Fruit fly (Drosophila melanogaster) whole organism, embryonic: ENCODE data around the gene ProRS-m.

ENCODE experiments used
- Aef1 ChIP-seq: fragments of 200-800 bp; sonication (Bioruptor generic); IDR thresholded peaks from 3 replicates; pipeline ENCODE4 v1.3.6; 2022; ENCODE audit warnings: missing biosample characterization, missing genetic modification characterization
- B-H1 ChIP-seq: fragments of 200-800 bp; sonication (Bioruptor generic); IDR thresholded peaks from 3 replicates; pipeline ENCODE4 v1.3.6; 2022; ENCODE audit warnings: missing biosample characterization, missing genetic modification characterization
- Bgb ChIP-seq: fragments of 200-800 bp; sonication (Bioruptor generic); IDR thresholded peaks from 2 replicates; pipeline ENCODE4 v1.3.6; 2022; ENCODE audit warnings: missing biosample characterization, missing genetic modification characterization; ENCODE audit not compliant: partially characterized antibody
- Blimp-1 ChIP-seq: fragments of 200-800 bp; sonication (Bioruptor generic); optimal IDR thresholded peaks from 3 replicates; lab custom pipeline; 2018; ENCODE audit warnings: missing biosample characterization, missing genetic modification characterization, mild to moderate bottlenecking, moderate library complexity, missing genetic modification reagents
- BtbVII ChIP-seq: fragments of 200-800 bp; sonication (Bioruptor generic); optimal IDR thresholded peaks from 3 replicates; lab custom pipeline; 2017; ENCODE audit warnings: missing biosample characterization, mild to moderate bottlenecking, missing genetic modification characterization
- CG10209 ChIP-seq: fragments of 200-800 bp; sonication (Bioruptor generic); optimal IDR thresholded peaks from 3 replicates; lab custom pipeline; 2017; ENCODE audit warnings: missing biosample characterization, mild to moderate bottlenecking, missing genetic modification characterization, missing genetic modification reagents
- CG10366 ChIP-seq: fragments of 200-800 bp; sonication (Bioruptor generic); IDR thresholded peaks from 2 replicates; pipeline ENCODE4 v1.3.6; 2022; ENCODE audit warnings: missing biosample characterization, missing genetic modification characterization
- CG11093 ChIP-seq: fragments of 200-800 bp; sonication (Bioruptor generic); IDR thresholded peaks from 3 replicates; pipeline ENCODE4 v1.3.6; 2022; ENCODE audit warnings: missing biosample characterization, missing genetic modification characterization
- CG12104 ChIP-seq: fragments of 200-800 bp; sonication (Bioruptor generic); optimal IDR thresholded peaks from 3 replicates; lab custom pipeline; 2016; ENCODE audit warnings: missing biosample characterization, missing genetic modification characterization
- CG15269 ChIP-seq: fragments of 200-800 bp; sonication (Bioruptor generic); optimal IDR thresholded peaks from 2 replicates; lab custom pipeline; 2018; ENCODE audit warnings: missing biosample characterization, mild to moderate bottlenecking, missing genetic modification characterization, moderate library complexity
- CG15696 ChIP-seq: fragments of 200-800 bp; sonication (Bioruptor generic); optimal IDR thresholded peaks from 2 replicates; lab custom pipeline; 2019; ENCODE audit warnings: missing biosample characterization, mild to moderate bottlenecking, missing genetic modification characterization, moderate library complexity
- CG17328 ChIP-seq: fragments of 200-800 bp; sonication (Bioruptor generic); IDR thresholded peaks from 2 replicates; pipeline ENCODE4 v1.3.6; 2022; ENCODE audit warnings: missing biosample characterization, missing genetic modification characterization
- CG17359 ChIP-seq: fragments of 200-800 bp; sonication (Bioruptor generic); optimal IDR thresholded peaks from 3 replicates; lab custom pipeline; 2018; ENCODE audit warnings: missing biosample characterization, mild to moderate bottlenecking, missing genetic modification characterization, moderate library complexity
- CG17829 ChIP-seq: fragments of 200-800 bp; optimal IDR thresholded peaks from 2 replicates; lab custom pipeline; 2019; ENCODE audit warnings: missing biosample characterization, mild to moderate bottlenecking, missing genetic modification characterization, moderate library complexity
- CG18262 ChIP-seq: fragments of 200-800 bp; optimal IDR thresholded peaks from 3 replicates; lab custom pipeline; 2019; ENCODE audit warnings: missing biosample characterization, mild to moderate bottlenecking, missing genetic modification characterization, moderate library complexity
- CG18599 ChIP-seq: fragments of 200-800 bp; sonication (Bioruptor generic); optimal IDR thresholded peaks from 3 replicates; lab custom pipeline; 2017; ENCODE audit warnings: missing biosample characterization, missing genetic modification characterization, mild to moderate bottlenecking, moderate library complexity, missing genetic modification reagents
- CG30403 ChIP-seq: fragments of 200-800 bp; sonication (Bioruptor generic); optimal IDR thresholded peaks from 3 replicates; lab custom pipeline; 2016; ENCODE audit warnings: missing biosample characterization, missing genetic modification characterization
- CG34376 ChIP-seq: fragments of 200-800 bp; sonication (Bioruptor generic); optimal IDR thresholded peaks from 2 replicates; lab custom pipeline; 2018; ENCODE audit warnings: missing biosample characterization, mild to moderate bottlenecking, missing genetic modification characterization
- CG34422 ChIP-seq: fragments of 200-800 bp; sonication (Bioruptor generic); IDR thresholded peaks from 3 replicates; pipeline ENCODE4 v1.3.6; 2022; ENCODE audit warnings: missing biosample characterization, missing genetic modification characterization
- CG3995 ChIP-seq: fragments of 200-800 bp; sonication (Bioruptor generic); optimal IDR thresholded peaks from 3 replicates; lab custom pipeline; 2016; ENCODE audit warnings: missing biosample characterization, missing genetic modification characterization
- CG6813 ChIP-seq: fragments of 200-800 bp; sonication (Bioruptor generic); optimal IDR thresholded peaks from 2 replicates; lab custom pipeline; 2017; ENCODE audit warnings: missing biosample characterization, missing genetic modification characterization, mild to moderate bottlenecking, moderate library complexity, missing genetic modification reagents
- CG7745 ChIP-seq: fragments of 200-800 bp; sonication (Bioruptor generic); optimal IDR thresholded peaks from 2 replicates; lab custom pipeline; 2018; ENCODE audit warnings: missing biosample characterization, mild to moderate bottlenecking, missing genetic modification characterization, moderate library complexity
- Deaf1 ChIP-seq: fragments of 200-800 bp; optimal IDR thresholded peaks from 3 replicates; lab custom pipeline; 2019; ENCODE audit warnings: missing biosample characterization, mild to moderate bottlenecking, missing genetic modification characterization, moderate library complexity
- Drgx ChIP-seq: fragments of 200-800 bp; sonication (Bioruptor generic); IDR thresholded peaks from 2 replicates; pipeline ENCODE4 v1.3.6; 2022; ENCODE audit warnings: missing biosample characterization, missing genetic modification characterization
- E2f2 ChIP-seq: fragments of 200-800 bp; sonication (Bioruptor generic); IDR thresholded peaks from 2 replicates; pipeline ENCODE4 v1.3.6; 2022; ENCODE audit warnings: missing biosample characterization, missing genetic modification characterization
- Ets65A ChIP-seq: fragments of 200-800 bp; sonication (Bioruptor generic); peaks from one replicate; lab custom pipeline; 2016; ENCODE audit warnings: missing biosample characterization, missing genetic modification characterization
- HmgZ ChIP-seq: fragments of 200-800 bp; sonication (Bioruptor generic); optimal IDR thresholded peaks from 2 replicates; lab custom pipeline; 2018; ENCODE audit warnings: missing biosample characterization, mild to moderate bottlenecking, missing genetic modification characterization
- Med ChIP-seq: fragments of 200-800 bp; sonication (Bioruptor generic); peaks from one replicate; lab custom pipeline; 2016; ENCODE audit warnings: missing biosample characterization, missing genetic modification characterization, mild to moderate bottlenecking, inconsistent platforms, moderate library complexity
- Myb ChIP-seq: fragments of 200-800 bp; sonication (Bioruptor generic); optimal IDR thresholded peaks from 2 replicates; lab custom pipeline; 2016; ENCODE audit warnings: missing biosample characterization, missing genetic modification characterization
- bowl ChIP-seq: fragments of 200-800 bp; sonication (Bioruptor generic); IDR thresholded peaks from 2 replicates; pipeline ENCODE4 v1.3.6; 2022; ENCODE audit warnings: missing biosample characterization, missing genetic modification characterization
- crol ChIP-seq: fragments of 200-800 bp; sonication (Bioruptor generic); IDR thresholded peaks from 2 replicates; pipeline ENCODE4 v1.3.6; 2022; ENCODE audit warnings: missing biosample characterization, missing genetic modification characterization
- cwo ChIP-seq: fragments of 200-800 bp; sonication (Bioruptor generic); optimal IDR thresholded peaks from 3 replicates; lab custom pipeline; 2017; ENCODE audit warnings: missing biosample characterization, missing genetic modification characterization, mild to moderate bottlenecking, moderate library complexity, missing genetic modification reagents
- emc ChIP-seq: fragments of 200-800 bp; sonication (Bioruptor generic); optimal IDR thresholded peaks from 2 replicates; lab custom pipeline; 2016; ENCODE audit warnings: missing biosample characterization, missing genetic modification characterization
- fd96Cb ChIP-seq: fragments of 200-800 bp; sonication (Bioruptor generic); optimal IDR thresholded peaks from 2 replicates; lab custom pipeline; 2018; ENCODE audit warnings: missing biosample characterization, mild to moderate bottlenecking, missing genetic modification characterization, moderate library complexity
- grau ChIP-seq: fragments of 200-800 bp; optimal IDR thresholded peaks from 3 replicates; lab custom pipeline; 2019; ENCODE audit warnings: missing biosample characterization, mild to moderate bottlenecking, missing genetic modification characterization, moderate library complexity
- hkb ChIP-seq, 2 experiments: fragments of 200-800 bp in 1 of 2; fragments of >200 bp in 1 of 2; sonication (Bioruptor generic) in 1 of 2; IDR thresholded peaks in 1 of 2; optimal IDR thresholded peaks in 1 of 2; 2 replicates each; pipeline versions ENCODE4 v1.3.6 to Lab custom; 2017 to 2022; ENCODE audit warnings: missing biosample characterization in 1 of 2, missing genetic modification characterization in 1 of 2
- hth ChIP-seq: fragments of >200 bp; optimal IDR thresholded peaks from 2 replicates; lab custom pipeline; 2017; ENCODE audit warnings: inconsistent platforms
- klu ChIP-seq: fragments of 200-800 bp; sonication (Bioruptor generic); IDR thresholded peaks from 2 replicates; pipeline ENCODE4 v1.3.6; 2022; ENCODE audit warnings: missing biosample characterization, missing genetic modification characterization
- nmo ChIP-seq: fragments of 200-800 bp; sonication (Bioruptor generic); optimal IDR thresholded peaks from 2 replicates; lab custom pipeline; 2018; ENCODE audit warnings: missing biosample characterization, mild to moderate bottlenecking, missing genetic modification characterization, moderate library complexity
- pb ChIP-seq: fragments of 200-800 bp; sonication (Bioruptor generic); optimal IDR thresholded peaks from 3 replicates; lab custom pipeline; 2016; ENCODE audit warnings: missing biosample characterization, missing genetic modification characterization
- pros ChIP-seq: fragments of 200-800 bp; sonication (Bioruptor generic); optimal IDR thresholded peaks from 3 replicates; lab custom pipeline; 2019; ENCODE audit warnings: missing biosample characterization, mild to moderate bottlenecking, missing genetic modification characterization, moderate library complexity
- row ChIP-seq: fragments of 200-800 bp; sonication (Bioruptor generic); IDR thresholded peaks from 3 replicates; pipeline ENCODE4 v1.3.6; 2022; ENCODE audit warnings: missing biosample characterization, missing genetic modification characterization
- sens ChIP-seq: fragments of 200-800 bp; sonication (Bioruptor generic); peaks from one replicate; lab custom pipeline; 2016; ENCODE audit warnings: missing biosample characterization, missing genetic modification characterization
- ssp ChIP-seq: fragments of 200-800 bp; sonication (Bioruptor generic); IDR thresholded peaks from 2 replicates; pipeline ENCODE4 v1.3.6; 2022; ENCODE audit warnings: missing biosample characterization, missing genetic modification characterization
- stc ChIP-seq: fragments of 200-800 bp; sonication (Bioruptor generic); IDR thresholded peaks from 2 replicates; pipeline ENCODE4 v1.3.6; 2022; ENCODE audit warnings: missing biosample characterization, missing genetic modification characterization
- wdn ChIP-seq: fragments of 200-800 bp; sonication (Bioruptor generic); IDR thresholded peaks from 2 replicates; pipeline ENCODE4 v1.3.6; 2022; ENCODE audit warnings: missing biosample characterization, missing genetic modification characterization
- zen2 ChIP-seq: fragments of 200-800 bp; sonication (Bioruptor generic); IDR thresholded peaks from 3 replicates; pipeline ENCODE4 v1.3.6; 2022; ENCODE audit warnings: missing biosample characterization, missing genetic modification characterization; ENCODE audit not compliant: partially characterized antibody
- zf30C ChIP-seq: fragments of 200-800 bp; sonication (Bioruptor generic); optimal IDR thresholded peaks from 3 replicates; lab custom pipeline; 2018; ENCODE audit warnings: missing biosample characterization, mild to moderate bottlenecking, missing genetic modification characterization

The ProRS-m gene

DNA sequence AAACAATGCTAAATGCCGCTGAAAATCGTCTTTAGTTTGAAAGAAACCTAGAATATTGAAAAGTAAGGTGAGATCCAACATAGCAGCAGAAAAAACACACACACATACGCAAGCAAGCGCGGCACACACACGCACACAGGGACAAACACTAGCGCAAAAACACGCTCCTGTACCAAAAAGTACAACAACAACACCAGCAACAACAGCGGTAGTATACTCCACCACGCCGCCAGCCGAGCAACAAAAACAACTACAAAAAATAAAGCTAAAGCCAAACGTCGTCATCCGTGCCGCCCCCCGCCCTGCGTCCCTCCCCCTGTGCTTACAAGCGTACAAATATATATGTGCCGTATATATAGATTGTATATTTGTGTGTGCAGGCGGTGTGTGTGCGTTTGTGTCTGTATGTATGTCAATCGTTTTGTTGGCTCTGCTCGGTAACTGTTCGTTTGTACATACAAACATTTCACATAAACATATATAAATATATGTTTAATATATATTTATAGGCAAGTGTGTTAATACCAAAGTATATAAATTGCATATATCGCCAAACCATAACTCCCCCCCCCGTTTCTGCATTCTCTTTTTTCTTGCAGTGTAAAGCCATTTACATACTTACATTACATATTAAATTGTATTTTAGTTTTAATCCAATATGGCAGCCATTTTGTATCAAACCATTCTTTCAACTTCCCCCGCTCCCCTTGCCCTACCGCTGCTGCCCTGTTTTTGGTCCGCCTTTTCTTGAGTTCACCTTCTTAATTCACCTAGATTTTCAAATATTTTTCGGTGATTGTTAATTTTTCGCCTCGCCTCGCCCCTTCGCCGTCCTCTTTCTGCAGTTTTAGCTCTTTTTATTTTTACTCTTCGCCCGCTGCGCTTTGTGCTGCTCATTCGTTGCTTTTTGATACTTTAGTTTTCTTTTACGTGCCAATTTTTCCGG, 15.4 kb downstream of the ProRS-m start (continued):
- TF ChIP-seq CG34422 (GFP tag; lab: Robert Waterston, UW) = peak; percentile 52; the same call in 1 of the 3 replicates
- TF ChIP-seq CG10209 (GFP tag; lab: Kevin White, UChicago) = peak; percentile 4
- TF ChIP-seq HmgZ (tag; lab: Kevin White, UChicago) = peak; percentile 14
- TF ChIP-seq Blimp-1 (GFP tag; lab: Kevin White, UChicago) = no peak
- peak; percentile 45 for TF ChIP-seq sens (GFP tag; lab: Kevin White, UChicago)
- no peak for TF ChIP-seq wdn (GFP tag; lab: Robert Waterston, UW)
- TF ChIP-seq CG30403 (GFP tag; lab: Kevin White, UChicago) = no peak
- TF ChIP-seq CG11093 = no peak
- no peak for TF ChIP-seq CG12104
- TF ChIP-seq grau (tag; lab: Kevin White, UChicago) = no peak
- TF ChIP-seq Drgx = peak; percentile 77
- TF ChIP-seq CG18599 (GFP tag; lab: Kevin White, UChicago) = peak; percentile 35
- TF ChIP-seq CG17829 = peak; percentile 12
- no peak for TF ChIP-seq CG17328
- peak; percentile 23; the same call in 1 of the 3 replicates for TF ChIP-seq row (GFP tag; lab: Robert Waterston, UW)
- TF ChIP-seq fd96Cb (tag; lab: Kevin White, UChicago) = peak; percentile 9
- TF ChIP-seq CG6813 (GFP tag; lab: Kevin White, UChicago) = no peak
- no peak for TF ChIP-seq CG18262 (tag; lab: Kevin White, UChicago)
- peak; percentile 51; the same call in 2 of the 3 replicates for TF ChIP-seq Aef1
- no peak for TF ChIP-seq bowl (GFP tag; lab: Robert Waterston, UW)
- no peak for TF ChIP-seq hth (lab: Kevin White, UChicago)
- TF ChIP-seq pb = no peak
- 0 out of 3 replicates have a peak, but pooled peaks have one; percentile 22 for TF ChIP-seq zen2
- TF ChIP-seq Bgb (GFP tag; lab: Robert Waterston, UW) = 0 out of 2 replicates have a peak, but pooled peaks have one; percentile 21
- no peak for TF ChIP-seq E2f2 (GFP tag; lab: Robert Waterston, UW)
- TF ChIP-seq CG7745 = no peak
- TF ChIP-seq Myb (GFP tag; lab: Kevin White, UChicago) = no peak
- no peak for TF ChIP-seq CG34376 (GFP tag; lab: Kevin White, UChicago)
- TF ChIP-seq crol (GFP tag; lab: Robert Waterston, UW) = peak; percentile 87
- TF ChIP-seq CG15696 (tag; lab: Kevin White, UChicago) = no peak
- TF ChIP-seq emc (GFP tag; lab: Kevin White, UChicago) = no peak
- TF ChIP-seq Med = peak; percentile 31
- TF ChIP-seq BtbVII (GFP tag; lab: Kevin White, UChicago) = peak; percentile 16
- TF ChIP-seq cwo (GFP tag; lab: Kevin White, UChicago) = peak; percentile 9
- TF ChIP-seq CG17359 = peak; percentile 19
- TF ChIP-seq pros (GFP tag; lab: Kevin White, UChicago) = no peak
- no peak for TF ChIP-seq CG10366 (GFP tag; lab: Robert Waterston, UW)
- no peak for TF ChIP-seq ssp (GFP tag; lab: Robert Waterston, UW)
- peak; percentile 26 for TF ChIP-seq CG15269 (tag; lab: Kevin White, UChicago)
- no peak for TF ChIP-seq klu (GFP tag; lab: Robert Waterston, UW)
- no peak for TF ChIP-seq CG3995
- peak; percentile 53 for TF ChIP-seq Ets65A (GFP tag; lab: Kevin White, UChicago)
- TF ChIP-seq zf30C (GFP tag; lab: Kevin White, UChicago) = peak; percentile 45
- no peak for TF ChIP-seq stc
- peak; percentile 63 for TF ChIP-seq Deaf1 (tag; lab: Kevin White, UChicago)
- no peak for TF ChIP-seq hkb (optimal IDR thresholded peaks at IDR 0.05; lab: Kevin White, UChicago)
- peak; percentile 44; the same call in 1 of the 2 replicates for TF ChIP-seq hkb (GFP tag; IDR thresholded peaks at IDR 0.05; lab: Robert Waterston, UW)
- TF ChIP-seq B-H1 (GFP tag; lab: Robert Waterston, UW) = peak; percentile 13; the same call in 1 of the 3 replicates
- TF ChIP-seq nmo (GFP tag; lab: Kevin White, UChicago) = peak; percentile 6
